Fruit fly (Drosophila melanogaster): Measurements from ENCODE around the gene 2mit.

2mit gene

DNA sequence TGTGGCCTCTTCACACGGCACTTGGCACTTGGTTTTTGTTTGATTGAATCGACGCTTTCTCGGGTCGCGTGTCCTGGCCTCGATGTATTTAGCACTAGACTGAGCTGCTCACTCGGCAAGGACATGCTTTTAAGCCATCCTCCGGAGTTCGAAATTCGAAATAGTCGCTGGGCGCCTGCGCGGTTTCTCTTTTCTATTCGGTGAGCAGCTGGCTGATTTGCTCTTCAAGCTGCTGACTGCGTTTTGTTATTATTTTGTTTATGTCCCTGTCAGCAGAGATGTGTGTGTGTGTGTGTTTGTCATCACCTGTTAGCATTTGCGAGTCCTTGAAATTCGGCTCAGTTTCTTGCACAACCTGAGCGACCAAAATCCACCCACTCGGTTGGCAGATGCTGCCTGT lies at the start of gene 2mit:
Gene 2mit, minus strand, starts transcription at position 101 of the 400 bp plus-strand sequence.
- TF ChIP-seq Ets98B (GFP tag; IDR thresholded peaks at IDR 0.05) (no peak), fd96Ca (GFP tag; IDR thresholded peaks at IDR 0.05) (no peak), CG14655 (GFP tag; optimal IDR thresholded peaks at IDR 0.05) (no peak), Pif1A (GFP tag; optimal IDR thresholded peaks at IDR 0.05) (no peak), CG15710 (tag; optimal IDR thresholded peaks at IDR 0.05) (no peak), CG4496 (GFP tag; IDR thresholded peaks at IDR 0.05) (no peak), CG8159 (tag; optimal IDR thresholded peaks at IDR 0.05) (no peak), CG32121 (GFP tag; IDR thresholded peaks at IDR 0.05) (no peak), CG12605 (GFP tag; IDR thresholded peaks at IDR 0.05) (no peak), D1 (tag; optimal IDR thresholded peaks at IDR 0.05) (no peak), CG13204 (GFP tag; optimal IDR thresholded peaks at IDR 0.05) (no peak), Pif1B (GFP tag; optimal IDR thresholded peaks at IDR 0.05) (no peak)

DNA sequence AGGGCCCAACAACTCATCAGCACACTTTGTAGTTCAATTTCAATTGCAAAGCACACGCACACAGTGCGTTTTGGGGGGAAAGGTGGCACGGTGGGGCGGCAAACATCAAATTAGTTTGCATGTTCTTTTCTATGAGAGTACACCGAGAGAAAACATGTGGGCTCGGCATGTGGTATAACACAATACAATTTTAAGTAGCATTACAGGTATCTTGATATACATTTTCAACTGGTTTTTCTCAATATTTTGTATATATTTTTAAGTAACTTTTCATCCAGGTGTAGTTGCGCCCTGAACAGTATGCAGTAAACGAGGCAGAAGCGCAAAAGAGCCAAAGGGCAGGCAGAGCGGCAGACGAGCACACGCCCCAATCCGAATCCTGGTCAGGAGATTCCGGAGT lies 44.9 kb upstream of the 2mit start:
- TF ChIP-seq CG15710 (tag; optimal IDR thresholded peaks at IDR 0.05), result no peak

DNA sequence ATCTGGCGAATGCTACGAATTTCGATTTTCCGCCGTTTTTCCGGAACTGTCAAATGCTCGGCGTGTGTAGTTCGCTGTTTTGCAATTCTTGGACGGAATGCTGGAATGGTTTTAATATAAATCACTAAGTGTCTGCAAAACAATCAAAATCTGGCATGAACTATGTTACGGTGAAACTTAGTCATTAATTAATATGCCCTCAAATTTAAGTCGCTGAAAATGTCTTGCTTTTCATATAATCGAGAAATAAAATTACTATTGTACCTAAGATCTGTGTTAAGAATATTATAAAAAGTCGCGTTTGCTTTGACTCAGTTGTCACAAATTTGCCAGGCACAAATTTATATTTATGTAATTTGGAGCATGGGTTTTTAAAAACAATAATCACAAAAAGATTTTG lies 35.8 kb upstream of the 2mit start, which contains the start of gene CG8141:
Gene CG8141, plus strand, starts transcription at position 301 of the 400 bp plus-strand sequence.
- TF ChIP-seq Snoo (tag; optimal IDR thresholded peaks at IDR 0.05) (no peak), CG8301 (tag; optimal IDR thresholded peaks at IDR 0.05) (no peak), gl (tag; optimal IDR thresholded peaks at IDR 0.05) (no peak), Ets98B (GFP tag; IDR thresholded peaks at IDR 0.05) (no peak), CG10348 (GFP tag; IDR thresholded peaks at IDR 0.05) (no peak), Pif1B (GFP tag; optimal IDR thresholded peaks at IDR 0.05) (no peak), CG17806 (tag; optimal IDR thresholded peaks at IDR 0.05) (no peak), Pif1A (GFP tag; optimal IDR thresholded peaks at IDR 0.05) (no peak), EcR (GFP tag; optimal IDR thresholded peaks at IDR 0.05) (no peak), CG32121 (GFP tag; IDR thresholded peaks at IDR 0.05) (no peak), CG9948 (tag; optimal IDR thresholded peaks at IDR 0.05) (no peak), CG13204 (GFP tag; optimal IDR thresholded peaks at IDR 0.05) (no peak), CG4496 (GFP tag; IDR thresholded peaks at IDR 0.05) (no peak), rn (GFP tag; IDR thresholded peaks at IDR 0.05) (no peak), CG8159 (tag; optimal IDR thresholded peaks at IDR 0.05) (no peak), CG12605 (GFP tag; IDR thresholded peaks at IDR 0.05) (no peak), fd96Ca (GFP tag; IDR thresholded peaks at IDR 0.05) (no peak), CG34367 (tag; optimal IDR thresholded peaks at IDR 0.05) (no peak), CG14655 (GFP tag; optimal IDR thresholded peaks at IDR 0.05) (no peak)

DNA sequence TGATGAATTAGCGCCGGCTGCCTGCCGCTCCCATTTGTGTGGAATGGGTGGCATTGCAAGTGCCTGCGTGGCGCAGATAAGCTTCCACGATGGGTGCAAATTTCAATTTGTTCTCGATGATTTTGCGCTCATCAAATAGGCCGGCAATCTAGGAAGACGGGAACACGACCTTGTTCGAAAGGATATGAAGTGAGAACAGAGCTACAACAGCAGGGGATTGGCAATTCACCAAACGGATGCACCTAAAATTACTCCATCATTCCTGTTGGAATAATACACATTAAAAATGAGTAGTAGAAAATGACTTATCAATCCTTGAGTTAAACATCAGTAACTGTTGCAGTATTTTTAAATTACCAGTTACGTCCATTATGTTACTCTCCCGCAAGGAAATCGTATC lies 32.7 kb upstream of the 2mit start, which contains the start of gene CG14380:
Gene CG14380, plus strand, starts transcription at position 301 of the 400 bp plus-strand sequence.
- TF ChIP-seq CG32121 (GFP tag; IDR thresholded peaks at IDR 0.05), result no peak
- TF ChIP-seq Pif1B (GFP tag; optimal IDR thresholded peaks at IDR 0.05), result no peak
- no peak for TF ChIP-seq CG17806 (tag; optimal IDR thresholded peaks at IDR 0.05)
- no peak for TF ChIP-seq rn (GFP tag; IDR thresholded peaks at IDR 0.05)
- no peak for TF ChIP-seq fd96Ca (GFP tag; IDR thresholded peaks at IDR 0.05)
- no peak for TF ChIP-seq CG4496 (GFP tag; IDR thresholded peaks at IDR 0.05)

DNA sequence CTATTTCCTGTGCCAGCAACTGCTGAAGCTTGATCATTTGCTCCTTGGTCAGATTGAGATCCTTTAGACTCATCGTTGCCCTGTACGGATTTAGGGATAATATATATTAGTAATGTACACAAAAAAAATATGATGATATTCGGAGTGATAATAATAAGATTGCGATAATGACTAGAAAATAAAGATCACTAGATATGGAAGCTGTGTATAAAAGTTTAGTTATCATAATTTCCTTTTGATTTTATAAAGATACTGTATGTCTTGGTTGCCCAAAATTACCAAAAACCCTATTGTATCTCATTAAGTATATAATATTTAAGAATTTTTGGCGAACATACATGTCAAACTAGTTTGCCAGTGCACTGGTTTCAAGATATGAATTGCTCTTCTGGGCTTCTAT lies 30.9 kb upstream of the 2mit start, which contains the start of gene CG8508:
Gene CG8508, minus strand, starts transcription at position 101 of the 400 bp plus-strand sequence.
- TF ChIP-seq fd96Ca (GFP tag; IDR thresholded peaks at IDR 0.05) (no peak), CG4496 (GFP tag; IDR thresholded peaks at IDR 0.05) (no peak), CG15710 (tag; optimal IDR thresholded peaks at IDR 0.05) (no peak), CG8301 (tag; optimal IDR thresholded peaks at IDR 0.05) (no peak)

DNA sequence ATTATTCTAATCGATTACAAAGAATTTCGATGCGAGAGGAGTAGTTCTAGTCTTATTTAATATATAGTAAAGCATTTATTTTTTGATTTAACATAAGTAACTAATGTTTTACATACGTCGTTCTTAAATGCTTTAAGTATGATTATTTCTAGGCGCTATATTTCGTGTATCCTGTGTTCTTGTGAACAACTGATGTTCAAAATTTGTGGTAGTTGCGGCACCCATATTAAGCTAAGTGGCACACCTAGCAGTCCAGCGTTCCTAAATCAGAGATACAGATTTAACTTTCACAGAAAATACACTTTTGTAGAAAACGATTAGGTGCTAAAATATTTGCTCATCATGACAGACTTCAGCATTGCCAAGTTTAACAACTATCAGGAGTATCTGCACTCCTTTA lies 25.5 kb upstream of the 2mit start, which contains the start of gene CG8138:
Gene CG8138, plus strand, starts transcription at position 301 of the 400 bp plus-strand sequence.
- TF ChIP-seq rn (GFP tag; IDR thresholded peaks at IDR 0.05), result no peak
- TF ChIP-seq CG13204 (GFP tag; optimal IDR thresholded peaks at IDR 0.05), result no peak

DNA sequence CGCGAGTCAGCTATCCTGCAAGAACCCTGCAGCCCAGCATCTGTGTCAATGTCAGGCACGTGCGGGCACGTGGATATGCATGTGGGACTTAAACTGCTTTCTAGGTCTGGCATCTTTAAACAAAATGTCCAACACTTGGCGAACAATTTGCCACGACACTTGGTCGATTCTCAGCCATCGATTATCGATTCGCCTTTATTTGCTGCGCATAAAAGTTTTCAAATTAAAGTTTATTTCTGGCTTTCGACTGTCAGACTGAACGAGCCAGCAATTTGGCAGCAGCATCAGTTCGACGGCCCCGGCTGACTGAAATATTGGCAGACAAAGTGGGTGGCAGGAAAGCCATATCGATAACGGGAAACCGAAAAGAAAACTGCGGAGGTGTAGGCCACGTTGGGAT lies 17.4 kb downstream of the 2mit start:
- TF ChIP-seq CG15710 (tag; optimal IDR thresholded peaks at IDR 0.05), result no peak
- no peak for TF ChIP-seq CG12605 (GFP tag; IDR thresholded peaks at IDR 0.05)
- no peak for TF ChIP-seq EcR (GFP tag; optimal IDR thresholded peaks at IDR 0.05)
- no peak for TF ChIP-seq CG10348 (GFP tag; IDR thresholded peaks at IDR 0.05)
- no peak for TF ChIP-seq CG8159 (tag; optimal IDR thresholded peaks at IDR 0.05)
- no peak for TF ChIP-seq CG13204 (GFP tag; optimal IDR thresholded peaks at IDR 0.05)
- no peak for TF ChIP-seq Snoo (tag; optimal IDR thresholded peaks at IDR 0.05)
- no peak for TF ChIP-seq rn (GFP tag; IDR thresholded peaks at IDR 0.05)

DNA sequence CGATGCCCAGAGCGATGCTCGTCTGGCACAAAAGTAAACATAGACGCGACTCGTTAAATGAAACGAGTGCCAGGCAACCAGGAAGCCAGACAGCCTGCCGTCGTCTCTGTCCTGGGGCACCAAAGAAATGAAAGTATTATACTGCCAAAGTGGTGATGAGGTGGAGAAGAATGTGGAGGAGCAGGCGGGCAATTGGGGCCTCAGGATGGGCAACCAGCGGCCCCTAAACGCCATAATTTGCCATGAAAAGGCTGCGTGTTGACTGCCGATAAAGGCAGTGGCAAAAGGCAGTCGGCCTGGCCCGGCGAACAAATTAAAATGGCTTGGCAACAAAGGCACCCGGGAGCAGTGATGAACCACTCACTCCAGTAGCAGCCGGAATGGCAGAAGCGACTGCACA lies 26.6 kb downstream of the 2mit start:
- TF ChIP-seq CG34367 (tag; optimal IDR thresholded peaks at IDR 0.05) (no peak), CG4496 (GFP tag; IDR thresholded peaks at IDR 0.05) (no peak), CG9948 (tag; optimal IDR thresholded peaks at IDR 0.05) (no peak), CG17806 (tag; optimal IDR thresholded peaks at IDR 0.05) (no peak), fd96Ca (GFP tag; IDR thresholded peaks at IDR 0.05) (no peak), Pif1B (GFP tag; optimal IDR thresholded peaks at IDR 0.05) (no peak), CG12605 (GFP tag; IDR thresholded peaks at IDR 0.05) (no peak)

Data from whole organism, pupa.